Worm (Caenorhabditis elegans): ENCODE data around the gene F44E5.4.
A peak's percentile ranks its signal among the peaks of the same experiment; 100 is the strongest.

F44E5.4 gene

DNA sequence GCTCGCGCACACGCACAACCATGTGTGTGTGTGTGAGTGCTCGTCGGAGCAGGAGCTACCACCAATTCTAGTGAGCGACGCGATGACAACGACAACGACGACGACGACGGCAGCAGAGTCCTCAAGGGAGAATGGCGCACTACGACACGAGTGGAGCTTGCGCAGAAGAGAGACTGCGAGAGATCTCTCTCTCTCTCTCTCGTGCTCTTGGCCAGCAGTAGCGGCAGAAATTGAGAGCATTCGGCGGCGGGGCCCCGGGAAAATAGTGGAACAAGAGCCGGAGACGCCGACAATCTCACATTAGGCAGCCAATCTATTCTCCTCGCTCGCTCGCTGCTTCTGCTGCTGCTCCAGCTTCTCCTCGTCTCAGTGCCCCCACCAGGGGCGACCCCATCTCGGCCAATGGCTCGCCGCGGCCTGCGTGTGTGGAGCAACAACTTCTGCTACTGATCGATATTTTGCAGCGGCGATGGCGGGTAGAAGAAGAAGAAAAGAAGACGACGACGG, 12.3 kb downstream of the F44E5.4 start (continued):
- 0 out of 2 replicates have a peak, but pooled peaks have one; percentile 24 for TF ChIP-seq nfyb-1 (GFP tag; IDR thresholded peaks at IDR 0.05)
- peak; percentile 8 for TF ChIP-seq nhr-90 (tag; optimal IDR thresholded peaks at IDR 0.05)
- peak; percentile 35 for TF ChIP-seq F10E7.11 (tag; optimal IDR thresholded peaks at IDR 0.05)
- TF ChIP-seq snpc-1.3 (tag; optimal IDR thresholded peaks at IDR 0.05; ENCODE audit: insufficient read depth), result no peak
- TF ChIP-seq F57A8.1 (GFP tag; optimal IDR thresholded peaks at IDR 0.05), result no peak
- TF ChIP-seq lin-35 (GFP tag; optimal IDR thresholded peaks at IDR 0.05), result peak in 1 of 3 experiments; percentile 41
- no peak for TF ChIP-seq ceh-79 (tag; optimal IDR thresholded peaks at IDR 0.05)
- TF ChIP-seq ztf-26 (tag; optimal IDR thresholded peaks at IDR 0.05), result no peak
- no peak for TF ChIP-seq madf-3 (GFP tag; IDR thresholded peaks at IDR 0.05)
- TF ChIP-seq ceh-100 (GFP tag; IDR thresholded peaks at IDR 0.05), result peak; percentile 36; the same call in 1 of the 2 replicates
- TF ChIP-seq lin-40 (tag; optimal IDR thresholded peaks at IDR 0.05), result peak; percentile 66
- TF ChIP-seq hsf-1 (GFP tag; IDR thresholded peaks at IDR 0.05), result no peak
- TF ChIP-seq mel-28 (tag; optimal IDR thresholded peaks at IDR 0.05; ENCODE audit: borderline replicate concordance), result no peak
- no peak for TF ChIP-seq F55B11.4 (tag; optimal IDR thresholded peaks at IDR 0.05; ENCODE audit: borderline replicate concordance, insufficient read depth)
- no peak for TF ChIP-seq rec-8 (tag; optimal IDR thresholded peaks at IDR 0.05)
- TF ChIP-seq hlh-26 (GFP tag; conservative IDR thresholded peaks at IDR 0.05), result no peak
- no peak for TF ChIP-seq attf-6 (GFP tag; IDR thresholded peaks at IDR 0.05)

DNA sequence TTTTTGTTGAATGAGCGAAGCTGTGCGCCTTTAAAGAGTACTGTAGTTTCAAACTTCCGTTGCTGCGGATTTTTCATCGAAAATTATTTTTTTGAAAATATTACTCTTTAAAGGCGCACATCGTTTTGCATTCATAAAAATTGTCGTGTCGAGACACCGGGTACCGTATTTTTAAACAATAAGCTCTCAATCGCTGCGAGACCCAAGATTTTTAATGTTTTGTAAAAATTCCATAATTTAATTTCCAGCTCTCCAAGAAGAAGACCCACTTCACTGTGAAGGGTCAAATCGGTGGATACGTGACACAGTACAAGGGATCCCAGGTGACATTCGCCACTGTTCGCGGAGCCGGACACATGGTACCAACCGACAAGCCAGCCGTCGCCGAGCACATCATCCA, 16.8 kb downstream of the F44E5.4 start:
- TF ChIP-seq mcd-1 (GFP tag; IDR thresholded peaks at IDR 0.05) (0 out of 2 replicates have a peak, but pooled peaks have one; percentile 7), nhr-27 (tag; optimal IDR thresholded peaks at IDR 0.05) (no peak), lin-26 (GFP tag; IDR thresholded peaks at IDR 0.05) (no peak), ceh-27 (GFP tag; optimal IDR thresholded peaks at IDR 0.05) (no peak), hlh-12 (tag; optimal IDR thresholded peaks at IDR 0.05) (no peak), rec-8 (tag; optimal IDR thresholded peaks at IDR 0.05) (peak in 1 of 2 experiments; percentile 26), Y53G8AR.9 (GFP tag; conservative IDR thresholded peaks at IDR 0.05) (no peak), ekl-4 (GFP tag; IDR thresholded peaks at IDR 0.05) (0 out of 2 replicates have a peak, but pooled peaks have one; percentile 7), cebp-2 (GFP tag; IDR thresholded peaks at IDR 0.05) (peak; percentile 56; the same call in 1 of the 2 replicates), F39B2.1 (GFP tag; IDR thresholded peaks at IDR 0.05) (no peak), B0019.2 (GFP tag; conservative IDR thresholded peaks at IDR 0.05) (no peak), C17E4.6 (GFP tag; IDR thresholded peaks at IDR 0.05) (0 out of 2 replicates have a peak, but pooled peaks have one; percentile 15), nfya-1 (tag; optimal IDR thresholded peaks at IDR 0.05; ENCODE audit: borderline replicate concordance, insufficient read depth) (no peak), ceh-79 (tag; optimal IDR thresholded peaks at IDR 0.05) (peak; percentile 33), repo-1 (tag; optimal IDR thresholded peaks at IDR 0.05) (peak; percentile 11), let-607 (tag; optimal IDR thresholded peaks at IDR 0.05) (no peak), zfh-2 (GFP tag; conservative IDR thresholded peaks at IDR 0.05) (0 out of 2 replicates have a peak, but pooled peaks have one; percentile 23)

DNA sequence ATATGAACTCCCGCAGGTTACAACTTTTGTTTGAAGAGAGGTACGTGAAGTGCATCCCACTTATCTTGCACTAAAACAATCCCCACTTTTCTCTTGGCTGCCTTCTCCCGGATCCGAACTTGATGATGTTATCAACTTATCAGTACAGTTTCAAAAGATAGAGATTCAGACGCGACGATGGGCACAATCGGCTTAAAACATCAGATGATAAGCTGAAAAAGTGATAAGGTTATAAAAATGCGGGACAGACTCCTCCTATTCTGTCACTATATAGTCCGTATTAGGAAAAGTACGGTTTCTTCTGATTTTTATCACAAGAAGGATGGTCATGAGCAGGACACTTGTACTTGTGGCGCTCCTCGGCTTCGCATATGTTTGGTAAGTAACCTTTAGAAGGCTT, 19.9 kb downstream of the F44E5.4 start, which contains the start of gene ctsa-1.2:
Gene ctsa-1.2, plus strand, starts transcription at position 160 of the 400 bp plus-strand sequence.
- TF ChIP-seq ztf-6 (GFP tag; IDR thresholded peaks at IDR 0.05) (no peak), nhr-80 (tag; optimal IDR thresholded peaks at IDR 0.05) (peak; percentile 68), ceh-91 (GFP tag; IDR thresholded peaks at IDR 0.05) (no peak), ets-4 (GFP tag; optimal IDR thresholded peaks at IDR 0.05) (peak; percentile 1)

Measured in whole organism, young adult.